Fruit fly (Drosophila melanogaster): ENCODE results near the gene CG7692.

The CG7692 gene

dm6 chr3L:17379311-17379710, 27.7 kb downstream of the CG7692 start, which contains the start of gene Cad74A (continued):
- TF ChIP-seq CG12236 (GFP tag; optimal IDR thresholded peaks at IDR 0.05): no peak
- no peak for TF ChIP-seq CG9609 (GFP tag; optimal IDR thresholded peaks at IDR 0.05)
- TF ChIP-seq Hmr (GFP tag; optimal IDR thresholded peaks at IDR 0.05): no peak
- TF ChIP-seq ftz-f1 (GFP tag; optimal IDR thresholded peaks at IDR 0.05): peak; percentile 37

dm6 chr3L:17381990-17382389, 30.4 kb downstream of the CG7692 start:
- TF ChIP-seq ssp (GFP tag; IDR thresholded peaks at IDR 0.05): 0 out of 2 replicates have a peak, but pooled peaks have one; percentile 7
- TF ChIP-seq CG16779 (GFP tag; IDR thresholded peaks at IDR 0.05): no peak
- peak; percentile 91 for TF ChIP-seq gcm (GFP tag; optimal IDR thresholded peaks at IDR 0.05)

dm6 chr3L:17382628-17383027, 31.0 kb downstream of the CG7692 start, which contains the start of gene CG13728:
CG13728 (minus strand) TSS chr3L:17382728.
- TF ChIP-seq Ets65A (GFP tag): peak; percentile 84
- TF ChIP-seq YL-1 (GFP tag; optimal IDR thresholded peaks at IDR 0.05): no peak

dm6 chr3L:17383285-17383684, 31.7 kb downstream of the CG7692 start:
- TF ChIP-seq chinmo (GFP tag; IDR thresholded peaks at IDR 0.05; ENCODE audit: partially characterized antibody): 0 out of 4 replicates have a peak, but pooled peaks have one; percentile 30
- TF ChIP-seq Doc2 (GFP tag; IDR thresholded peaks at IDR 0.05): no peak
- no peak for TF ChIP-seq bowl (GFP tag; IDR thresholded peaks at IDR 0.05)
- no peak for TF ChIP-seq Usf (GFP tag; optimal IDR thresholded peaks at IDR 0.05)
- TF ChIP-seq CG11695 (GFP tag; IDR thresholded peaks at IDR 0.05): no peak
- no peak for TF ChIP-seq YL-1 (GFP tag; optimal IDR thresholded peaks at IDR 0.05)
- no peak for TF ChIP-seq CG5245 (GFP tag; optimal IDR thresholded peaks at IDR 0.05)
- TF ChIP-seq Oli (tag; optimal IDR thresholded peaks at IDR 0.05): no peak
- peak; percentile 91 for TF ChIP-seq Ets65A (GFP tag)
- TF ChIP-seq Tbp (GFP tag; optimal IDR thresholded peaks at IDR 0.05): no peak
- TF ChIP-seq CG12769 (tag; optimal IDR thresholded peaks at IDR 0.05): peak; percentile 20

- TF ChIP-seq Poxn (GFP tag; IDR thresholded peaks at IDR 0.05): no peak
- no peak for TF ChIP-seq CG10431 (GFP tag; optimal IDR thresholded peaks at IDR 0.05)
- no peak for TF ChIP-seq Hmx (GFP tag; optimal IDR thresholded peaks at IDR 0.05)
- no peak for TF ChIP-seq CG13296 (GFP tag; optimal IDR thresholded peaks at IDR 0.05)
- TF ChIP-seq CG4820 (GFP tag; optimal IDR thresholded peaks at IDR 0.05): no peak
- no peak for TF ChIP-seq CG4328 (GFP tag; optimal IDR thresholded peaks at IDR 0.05)
- 0 out of 3 replicates have a peak, but pooled peaks have one; percentile 42 for TF ChIP-seq Dbx (GFP tag; IDR thresholded peaks at IDR 0.05)
- TF ChIP-seq CG6791 (GFP tag; IDR thresholded peaks at IDR 0.05; ENCODE audit: partially characterized antibody): 0 out of 3 replicates have a peak, but pooled peaks have one; percentile 15
- no peak for TF ChIP-seq dmrt11E (tag; optimal IDR thresholded peaks at IDR 0.05)
- TF ChIP-seq CTCF (GFP tag; optimal IDR thresholded peaks at IDR 0.05): peak; percentile 65
- TF ChIP-seq Nf-YC (tag; optimal IDR thresholded peaks at IDR 0.05): no peak
- peak; percentile 33 for TF ChIP-seq Med (GFP tag)
- 0 out of 3 replicates have a peak, but pooled peaks have one; percentile 13 for TF ChIP-seq H15 (GFP tag; IDR thresholded peaks at IDR 0.05)
- no peak for TF ChIP-seq D19A (tag; optimal IDR thresholded peaks at IDR 0.05)
- no peak for TF ChIP-seq CG4404 (GFP tag; IDR thresholded peaks at IDR 0.05)
- no peak for TF ChIP-seq sens-2 (GFP tag; IDR thresholded peaks at IDR 0.05)
- no peak for TF ChIP-seq Dek (tag; optimal IDR thresholded peaks at IDR 0.05)
- no peak for TF ChIP-seq crol (GFP tag; IDR thresholded peaks at IDR 0.05)
- no peak for TF ChIP-seq unpg (GFP tag; optimal IDR thresholded peaks at IDR 0.05)
- TF ChIP-seq run (tag; optimal IDR thresholded peaks at IDR 0.05): no peak
- no peak for TF ChIP-seq tap (tag; optimal IDR thresholded peaks at IDR 0.05)
- TF ChIP-seq CG17186 (GFP tag; optimal IDR thresholded peaks at IDR 0.05): no peak
- no peak for TF ChIP-seq Atf-2 (GFP tag; optimal IDR thresholded peaks at IDR 0.05)
- TF ChIP-seq hkb (optimal IDR thresholded peaks at IDR 0.05): no peak
- TF ChIP-seq hkb (GFP tag; IDR thresholded peaks at IDR 0.05): no peak
- TF ChIP-seq CG12104 (GFP tag; optimal IDR thresholded peaks at IDR 0.05): no peak
- TF ChIP-seq luna (GFP tag; optimal IDR thresholded peaks at IDR 0.05): no peak
Observed at dm6 chr3L:17383714-17384113, 32.1 kb downstream of the CG7692 start.

Measured in whole organism, embryonic.